Worm (Caenorhabditis elegans) whole organism, L3 larva: ENCODE results near the gene top-3.

ENCODE experiments used
- ZK546.5 ChIP-seq: sonication (generic microtip); optimal IDR thresholded peaks from 2 replicates; lab custom pipeline; 2017; ENCODE audit warnings: missing biosample characterization, missing genetic modification characterization
- aly-2 ChIP-seq: fragments of 150-350 bp; optimal IDR thresholded peaks from 2 replicates; lab custom pipeline; 2014; ENCODE audit warnings: missing biosample characterization, missing genetic modification characterization
- ama-1 ChIP-seq: fragments of 150-350 bp; optimal IDR thresholded peaks from 2 replicates; lab custom pipeline; 2018
- ceh-16 ChIP-seq: sonication (generic microtip); optimal IDR thresholded peaks from 2 replicates; lab custom pipeline; 2017; ENCODE audit warnings: missing biosample characterization, missing genetic modification characterization
- ceh-28 ChIP-seq: fragments of 150-350 bp; optimal IDR thresholded peaks from 2 replicates; lab custom pipeline; 2014; ENCODE audit warnings: missing biosample characterization, missing genetic modification reagents, missing genetic modification characterization
- ceh-82 ChIP-seq: fragments of 150-350 bp; optimal IDR thresholded peaks from 2 replicates; lab custom pipeline; 2014; ENCODE audit warnings: missing biosample characterization, missing genetic modification characterization
- daf-12 ChIP-seq: fragments of 150-350 bp; optimal IDR thresholded peaks from 2 replicates; lab custom pipeline; 2014; ENCODE audit warnings: missing biosample characterization, missing genetic modification reagents, missing genetic modification characterization
- elt-1 ChIP-seq: fragments of 150-350 bp; optimal IDR thresholded peaks from 2 replicates; lab custom pipeline; 2014; ENCODE audit warnings: missing biosample characterization, missing genetic modification characterization
- elt-2 ChIP-seq: sonication (generic microtip); optimal IDR thresholded peaks from 2 replicates; lab custom pipeline; 2016; ENCODE audit warnings: missing genetic modification reagents, mild to moderate bottlenecking, missing genetic modification characterization, missing compliant biosample characterization
- elt-3 ChIP-seq, 3 experiments: fragments of 150-350 bp in 1 of 3; sonication (generic microtip) in 2 of 3; optimal IDR thresholded peaks; 2 replicates in 2 of 3; 4 replicates in 1 of 3; lab custom pipeline; 2014 to 2017; ENCODE audit warnings: missing biosample characterization in 3 of 3, missing genetic modification characterization in 3 of 3
- eor-1 ChIP-seq, 2 experiments: fragments of 150-350 bp; optimal IDR thresholded peaks; 2 replicates each; lab custom pipeline; 2014 to 2018; ENCODE audit warnings: missing biosample characterization in 2 of 2, missing genetic modification characterization in 2 of 2
- fkh-2 ChIP-seq: fragments of 150-350 bp; optimal IDR thresholded peaks from 2 replicates; lab custom pipeline; 2014; ENCODE audit warnings: missing biosample characterization, missing genetic modification reagents, missing genetic modification characterization
- fos-1 ChIP-seq: fragments of 150-350 bp; optimal IDR thresholded peaks from 2 replicates; lab custom pipeline; 2014; ENCODE audit warnings: missing biosample characterization, missing genetic modification characterization
- hmg-11 ChIP-seq: sonication (generic microtip); optimal IDR thresholded peaks from 2 replicates; lab custom pipeline; 2016; ENCODE audit warnings: missing genetic modification characterization, missing compliant biosample characterization
- jun-1 ChIP-seq: fragments of 150-350 bp; optimal IDR thresholded peaks from 2 replicates; lab custom pipeline; 2014; ENCODE audit warnings: missing biosample characterization, missing genetic modification reagents, missing genetic modification characterization
- lin-15B ChIP-seq: fragments of 150-350 bp; optimal IDR thresholded peaks from 2 replicates; lab custom pipeline; 2014; ENCODE audit warnings: missing biosample characterization, missing genetic modification characterization
- lin-39 ChIP-seq: fragments of 150-350 bp; optimal IDR thresholded peaks from 2 replicates; lab custom pipeline; 2018; ENCODE audit warnings: missing biosample characterization, missing genetic modification reagents, missing genetic modification characterization
- lsy-12 ChIP-seq: sonication (generic microtip); optimal IDR thresholded peaks from 2 replicates; lab custom pipeline; 2016; ENCODE audit warnings: mild to moderate bottlenecking, missing genetic modification characterization, missing compliant biosample characterization
- mdl-1 ChIP-seq: fragments of 150-350 bp; optimal IDR thresholded peaks from 2 replicates; lab custom pipeline; 2014; ENCODE audit warnings: missing biosample characterization, missing genetic modification characterization
- mml-1 ChIP-seq: fragments of 150-350 bp; sonication (generic microtip); optimal IDR thresholded peaks from 3 replicates; lab custom pipeline; 2014; ENCODE audit warnings: missing biosample characterization, missing genetic modification characterization
- nfya-1 ChIP-seq: sonication (generic microtip); optimal IDR thresholded peaks from 2 replicates; lab custom pipeline; 2017; ENCODE audit warnings: missing genetic modification characterization, mild to moderate bottlenecking, missing compliant biosample characterization, antibody characterized with exemption, moderate library complexity; ENCODE audit not compliant: insufficient read depth
- nhr-12 ChIP-seq: fragments of 150-350 bp; optimal IDR thresholded peaks from 2 replicates; lab custom pipeline; 2014; ENCODE audit warnings: missing biosample characterization, missing genetic modification characterization
- nhr-25 ChIP-seq: sonication (generic microtip); optimal IDR thresholded peaks from 2 replicates; lab custom pipeline; 2017; ENCODE audit warnings: missing biosample characterization, missing genetic modification characterization
- nhr-28 ChIP-seq: fragments of 150-350 bp; optimal IDR thresholded peaks from 2 replicates; lab custom pipeline; 2014; ENCODE audit warnings: missing biosample characterization, missing genetic modification characterization
- nhr-43 ChIP-seq: sonication (generic microtip); optimal IDR thresholded peaks from 2 replicates; lab custom pipeline; 2016; ENCODE audit warnings: mild to moderate bottlenecking, missing genetic modification characterization, missing compliant biosample characterization; ENCODE audit not compliant: poor library complexity, severe bottlenecking
- nhr-76 ChIP-seq: fragments of 150-350 bp; sonication (generic microtip); optimal IDR thresholded peaks from 5 replicates; lab custom pipeline; 2014; ENCODE audit warnings: missing biosample characterization, missing genetic modification characterization
- pha-4 ChIP-seq: fragments of 150-350 bp; optimal IDR thresholded peaks from 2 replicates; lab custom pipeline; 2014; ENCODE audit warnings: missing biosample characterization, missing genetic modification reagents, missing genetic modification characterization
- pqm-1 ChIP-seq: fragments of 150-350 bp; optimal IDR thresholded peaks from 2 replicates; lab custom pipeline; 2017; ENCODE audit warnings: missing biosample characterization, missing genetic modification characterization, inconsistent platforms
- skn-1 ChIP-seq: fragments of 150-350 bp; optimal IDR thresholded peaks from 2 replicates; lab custom pipeline; 2014; ENCODE audit warnings: missing biosample characterization, missing genetic modification characterization
- tbx-2 ChIP-seq: sonication (generic microtip); optimal IDR thresholded peaks from 2 replicates; lab custom pipeline; 2016; ENCODE audit warnings: mild to moderate bottlenecking, missing genetic modification characterization, missing compliant biosample characterization
- unc-39 ChIP-seq: sonication (generic microtip); optimal IDR thresholded peaks from 4 replicates; lab custom pipeline; 2017; ENCODE audit warnings: missing biosample characterization, missing genetic modification characterization
- unc-62 ChIP-seq: fragments of 150-350 bp; sonication (generic microtip); optimal IDR thresholded peaks from 4 replicates; lab custom pipeline; 2014; ENCODE audit warnings: missing biosample characterization, missing genetic modification reagents, missing genetic modification characterization
- ztf-11 ChIP-seq: fragments of 150-350 bp; optimal IDR thresholded peaks from 2 replicates; lab custom pipeline; 2014; ENCODE audit warnings: missing biosample characterization, missing genetic modification characterization
- ztf-4 ChIP-seq: fragments of 150-350 bp; optimal IDR thresholded peaks from 2 replicates; lab custom pipeline; 2014; ENCODE audit warnings: missing biosample characterization, missing genetic modification characterization

Gene top-3

DNA sequence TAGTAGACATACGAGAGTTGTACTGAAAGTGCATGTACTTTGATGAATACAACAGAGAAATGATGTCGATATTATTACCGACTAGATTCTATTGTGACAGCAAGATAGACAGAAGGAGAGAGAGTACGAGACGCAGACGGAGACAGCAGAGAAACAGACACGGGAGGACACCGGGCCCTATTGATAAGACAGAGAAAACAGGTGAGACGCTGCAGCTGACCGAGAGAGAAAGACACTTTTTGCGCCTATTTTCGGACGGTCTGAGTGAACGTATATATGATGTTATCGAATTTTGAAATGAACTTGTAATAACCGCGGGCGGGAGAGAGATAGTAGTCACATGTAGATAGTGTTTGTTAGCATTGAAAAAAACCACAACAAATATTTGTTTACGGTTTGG is 43.3 kb upstream of the top-3 start (continued):
- peak; percentile 9 for TF ChIP-seq hmg-11 (tag; lab: Kevin White, UChicago)
- TF ChIP-seq ztf-11 (tag; lab: Kevin White, UChicago), result no peak
- TF ChIP-seq fkh-2, result no peak
- no peak for TF ChIP-seq lsy-12 (tag; lab: Kevin White, UChicago)
- TF ChIP-seq eor-1 (tag; optimal IDR thresholded peaks at IDR 0.05; lab: Kevin White, UChicago), result no peak
- no peak for TF ChIP-seq tbx-2 (tag; lab: Kevin White, UChicago)
- TF ChIP-seq aly-2 (tag; lab: Kevin White, UChicago), result no peak
- no peak for TF ChIP-seq unc-39 (tag; lab: Kevin White, UChicago)
- TF ChIP-seq ceh-28 (tag; lab: Kevin White, UChicago), result peak; percentile 63
- peak; percentile 93 for TF ChIP-seq elt-2 (tag; lab: Kevin White, UChicago)
- TF ChIP-seq nhr-12 (tag; lab: Kevin White, UChicago), result no peak
- TF ChIP-seq ceh-82 (tag; lab: Kevin White, UChicago), result no peak
- TF ChIP-seq jun-1 (tag; lab: Kevin White, UChicago), result peak; percentile 90
- no peak for TF ChIP-seq nhr-43
- no peak for TF ChIP-seq fos-1 (tag; lab: Kevin White, UChicago)
- no peak for TF ChIP-seq ztf-4
- TF ChIP-seq ZK546.5 (tag; lab: Kevin White, UChicago), result no peak
- TF ChIP-seq, all 47 proteins: peak for 13

DNA sequence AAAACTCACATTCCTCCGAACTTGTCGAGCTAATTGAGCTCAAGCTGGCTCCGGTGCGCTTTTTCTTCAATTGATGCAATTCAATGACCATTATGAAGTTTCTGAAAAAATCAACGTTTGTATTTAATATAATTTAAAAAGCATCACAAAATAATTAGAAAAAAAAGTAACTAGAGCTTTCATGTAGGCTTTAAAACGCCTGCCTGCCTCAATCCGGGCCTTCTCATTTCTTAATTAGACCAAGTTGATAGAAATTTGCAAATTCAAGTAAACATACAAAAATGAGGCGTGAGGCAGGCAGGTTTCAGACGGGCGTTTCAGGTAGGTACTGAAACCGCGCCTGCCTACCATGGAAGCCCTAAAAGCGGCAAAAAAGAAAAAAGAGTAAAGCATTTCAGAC is 42.9 kb upstream of the top-3 start, which contains the start of gene Y56A3A.33:
TSS of gene Y56A3A.33 (minus strand) at position 101 of the 400 bp plus-strand sequence.
- TF ChIP-seq nhr-43 (no peak), lsy-12 (tag; lab: Kevin White, UChicago) (no peak), nhr-12 (tag; lab: Kevin White, UChicago) (no peak), mml-1 (tag; lab: Kevin White, UChicago) (no peak), ceh-16 (tag; lab: Kevin White, UChicago) (no peak), mdl-1 (tag; lab: Kevin White, UChicago) (no peak), pha-4 (tag; lab: Kevin White, UChicago) (no peak), elt-3 (tag; optimal IDR thresholded peaks at IDR 0.05; lab: Kevin White, UChicago) (no peak), unc-62 (no peak)

ce11 chrIII:11999543-11999942 is 39.6 kb upstream of the top-3 start:
- TF ChIP-seq lin-15B (tag; lab: Kevin White, UChicago), result no peak
- TF ChIP-seq lsy-12 (tag; lab: Kevin White, UChicago), result no peak
- TF ChIP-seq ama-1 (lab: Kevin White, UChicago), result no peak
- no peak for TF ChIP-seq hmg-11 (tag; lab: Kevin White, UChicago)
- no peak for TF ChIP-seq lin-39
- no peak for TF ChIP-seq nhr-28 (tag; lab: Kevin White, UChicago)
- TF ChIP-seq nhr-43, result no peak
- no peak for TF ChIP-seq ZK546.5 (tag; lab: Kevin White, UChicago)
- no peak for TF ChIP-seq pqm-1 (tag; lab: Kevin White, UChicago)
- no peak for TF ChIP-seq unc-39 (tag; lab: Kevin White, UChicago)
- TF ChIP-seq skn-1 (tag; lab: Kevin White, UChicago), result no peak
- no peak for TF ChIP-seq ceh-82 (tag; lab: Kevin White, UChicago)
- TF ChIP-seq nhr-76 (tag; lab: Kevin White, UChicago), result no peak
- no peak for TF ChIP-seq daf-12
- TF ChIP-seq aly-2 (tag; lab: Kevin White, UChicago), result no peak

ce11 chrIII:11995783-11996182 is 35.8 kb upstream of the top-3 start:
- no peak for TF ChIP-seq nhr-25
- no peak for TF ChIP-seq eor-1 (tag; optimal IDR thresholded peaks at IDR 0.05; lab: Kevin White, UChicago)
- TF ChIP-seq ceh-82 (tag; lab: Kevin White, UChicago), result no peak
- peak; percentile 59 for TF ChIP-seq nfya-1 (tag; lab: Kevin White, UChicago)
- no peak for TF ChIP-seq lsy-12 (tag; lab: Kevin White, UChicago)
- TF ChIP-seq, all 47 proteins: peak for 1

ce11 chrIII:11991654-11992292 is 31.8 kb upstream of the top-3 start:
- TF ChIP-seq elt-1 (tag; lab: Kevin White, UChicago), result no peak
- no peak for TF ChIP-seq ceh-16 (tag; lab: Kevin White, UChicago)
